Worm (Caenorhabditis elegans) whole organism, late embryonic: ENCODE results near the gene str-112.

Source experiments
- C08G9.2 ChIP-seq: sonication (generic microtip); optimal IDR thresholded peaks from 2 replicates; lab custom pipeline; 2016; ENCODE audit warnings: mild to moderate bottlenecking, missing genetic modification characterization, moderate library complexity, missing compliant biosample characterization
- C38D4.7 ChIP-seq: fragments of 200-800 bp; sonication (Bioruptor generic); optimal IDR thresholded peaks from 2 replicates; lab custom pipeline; 2018; ENCODE audit warnings: mild to moderate bottlenecking, missing genetic modification characterization, moderate library complexity, missing compliant biosample characterization
- F13H6.1 ChIP-seq: sonication (generic microtip); optimal IDR thresholded peaks from 2 replicates; lab custom pipeline; 2016; ENCODE audit warnings: missing genetic modification characterization, missing compliant biosample characterization
- K09A11.1 ChIP-seq: sonication (generic microtip); optimal IDR thresholded peaks from 2 replicates; lab custom pipeline; 2017; ENCODE audit warnings: antibody characterized with exemption, mild to moderate bottlenecking, missing genetic modification characterization, missing compliant biosample characterization; ENCODE audit not compliant: insufficient read depth
- ama-1 ChIP-seq: fragments of 150-350 bp; optimal IDR thresholded peaks from 2 replicates; lab custom pipeline; 2014
- ceh-19 ChIP-seq: fragments of 200-800 bp; sonication (Bioruptor generic); optimal IDR thresholded peaks from 2 replicates; lab custom pipeline; 2018; ENCODE audit warnings: mild to moderate bottlenecking, missing genetic modification characterization, missing compliant biosample characterization
- ceh-2 ChIP-seq: sonication (generic microtip); optimal IDR thresholded peaks from 2 replicates; lab custom pipeline; 2016; ENCODE audit warnings: missing genotype, missing genetic modification characterization, missing compliant biosample characterization
- ceh-22 ChIP-seq: sonication (generic microtip); optimal IDR thresholded peaks from 2 replicates; lab custom pipeline; 2017; ENCODE audit warnings: missing biosample characterization, missing genetic modification characterization
- ceh-30 ChIP-seq: fragments of 150-350 bp; optimal IDR thresholded peaks from 2 replicates; lab custom pipeline; 2014; ENCODE audit warnings: missing biosample characterization, missing genetic modification characterization
- ceh-31 ChIP-seq: sonication (generic microtip); optimal IDR thresholded peaks from 2 replicates; lab custom pipeline; 2016; ENCODE audit warnings: missing genetic modification characterization, missing compliant biosample characterization
- ceh-34 ChIP-seq: sonication (generic microtip); optimal IDR thresholded peaks from 2 replicates; lab custom pipeline; 2016; ENCODE audit warnings: mild to moderate bottlenecking, missing genetic modification characterization, missing compliant biosample characterization
- ceh-45 ChIP-seq: fragments of 200-800 bp; sonication (Bioruptor generic); IDR thresholded peaks from 2 replicates; pipeline ENCODE4 v1.3.6; 2022; ENCODE audit warnings: missing genetic modification reagents, missing genetic modification characterization, missing compliant biosample characterization
- ceh-48 ChIP-seq: sonication (generic microtip); optimal IDR thresholded peaks from 2 replicates; lab custom pipeline; 2016; ENCODE audit warnings: missing genetic modification characterization, inconsistent platforms, missing compliant biosample characterization
- ceh-6 ChIP-seq: fragments of 200-800 bp; sonication (Bioruptor generic); optimal IDR thresholded peaks from 2 replicates; lab custom pipeline; 2018; ENCODE audit warnings: mild to moderate bottlenecking, missing genetic modification characterization, missing compliant biosample characterization
- ceh-9 ChIP-seq: sonication (generic microtip); optimal IDR thresholded peaks from 2 replicates; lab custom pipeline; 2016; ENCODE audit warnings: mild to moderate bottlenecking, missing genetic modification characterization, inconsistent platforms, missing compliant biosample characterization
- dmd-4 ChIP-seq: sonication (generic microtip); optimal IDR thresholded peaks from 2 replicates; lab custom pipeline; 2016; ENCODE audit warnings: borderline replicate concordance, missing genetic modification characterization, missing compliant biosample characterization
- elt-2 ChIP-seq: sonication (generic microtip); optimal IDR thresholded peaks from 2 replicates; lab custom pipeline; 2016; ENCODE audit warnings: missing genetic modification reagents, missing genetic modification characterization, missing compliant biosample characterization
- ets-4 ChIP-seq: sonication (generic microtip); optimal IDR thresholded peaks from 2 replicates; lab custom pipeline; 2016; ENCODE audit warnings: missing genetic modification characterization, missing compliant biosample characterization
- eyg-1 ChIP-seq: sonication (generic microtip); optimal IDR thresholded peaks from 2 replicates; lab custom pipeline; 2016; ENCODE audit warnings: missing genotype, missing genetic modification characterization, missing compliant biosample characterization
- fkh-10 ChIP-seq: fragments of 150-350 bp; optimal IDR thresholded peaks from 2 replicates; lab custom pipeline; 2014; ENCODE audit warnings: missing biosample characterization, missing genetic modification reagents, missing genetic modification characterization
- fkh-6 ChIP-seq: sonication (generic microtip); optimal IDR thresholded peaks from 2 replicates; lab custom pipeline; 2016; ENCODE audit warnings: missing genetic modification characterization, missing compliant biosample characterization
- hlh-15 ChIP-seq: sonication (generic microtip); optimal IDR thresholded peaks from 2 replicates; lab custom pipeline; 2016; ENCODE audit warnings: missing genetic modification characterization, missing compliant biosample characterization
- hlh-30 ChIP-seq: sonication (generic microtip); optimal IDR thresholded peaks from 2 replicates; lab custom pipeline; 2017; ENCODE audit warnings: antibody characterized with exemption, missing genetic modification characterization, missing compliant biosample characterization; ENCODE audit not compliant: insufficient read depth
- lin-11 ChIP-seq: fragments of 200-800 bp; sonication (Bioruptor generic); optimal IDR thresholded peaks from 2 replicates; lab custom pipeline; 2018; ENCODE audit warnings: mild to moderate bottlenecking, missing genetic modification characterization, missing compliant biosample characterization
- nfya-1 ChIP-seq: sonication (generic microtip); optimal IDR thresholded peaks from 2 replicates; lab custom pipeline; 2017; ENCODE audit warnings: missing genetic modification characterization, mild to moderate bottlenecking, missing compliant biosample characterization, antibody characterized with exemption, moderate library complexity
- nhr-11 ChIP-seq: fragments of 150-350 bp; optimal IDR thresholded peaks from 2 replicates; lab custom pipeline; 2014; ENCODE audit warnings: missing biosample characterization, missing genetic modification characterization
- npax-4 ChIP-seq: sonication (generic microtip); optimal IDR thresholded peaks from 2 replicates; lab custom pipeline; 2016; ENCODE audit warnings: missing genetic modification characterization, missing compliant biosample characterization
- pat-9 ChIP-seq: fragments of 200-800 bp; sonication (Bioruptor generic); optimal IDR thresholded peaks from 2 replicates; lab custom pipeline; 2018; ENCODE audit warnings: mild to moderate bottlenecking, missing genetic modification characterization, moderate library complexity, missing compliant biosample characterization
- pax-1 ChIP-seq: fragments of 150-350 bp; optimal IDR thresholded peaks from 2 replicates; lab custom pipeline; 2014; ENCODE audit warnings: missing biosample characterization, missing genetic modification characterization
- pha-2 ChIP-seq: sonication (generic microtip); optimal IDR thresholded peaks from 2 replicates; lab custom pipeline; 2017; ENCODE audit warnings: mild to moderate bottlenecking, missing genetic modification characterization, missing compliant biosample characterization
- ref-2 ChIP-seq: sonication (generic microtip); optimal IDR thresholded peaks from 2 replicates; lab custom pipeline; 2016; ENCODE audit warnings: missing genetic modification characterization, missing compliant biosample characterization
- sdc-2 ChIP-seq: sonication (generic microtip); optimal IDR thresholded peaks from 2 replicates; lab custom pipeline; 2016; ENCODE audit warnings: missing genotype, missing genetic modification characterization, missing compliant biosample characterization
- sox-2 ChIP-seq: fragments of 200-800 bp; sonication (Bioruptor generic); IDR thresholded peaks from 2 replicates; pipeline ENCODE4 v1.3.6; 2022; ENCODE audit warnings: missing genetic modification reagents, missing genetic modification characterization, missing compliant biosample characterization
- tbx-2 ChIP-seq: sonication (generic microtip); optimal IDR thresholded peaks from 2 replicates; lab custom pipeline; 2016; ENCODE audit warnings: missing genetic modification characterization, missing compliant biosample characterization
- tbx-7 ChIP-seq: sonication (generic microtip); optimal IDR thresholded peaks from 2 replicates; lab custom pipeline; 2016; ENCODE audit warnings: missing genotype, missing genetic modification characterization, missing compliant biosample characterization
- ttx-3 ChIP-seq: sonication (generic microtip); optimal IDR thresholded peaks from 2 replicates; lab custom pipeline; 2016; ENCODE audit warnings: missing genetic modification reagents, missing genetic modification characterization, missing compliant biosample characterization
- unc-3 ChIP-seq, 2 experiments: fragments of 200-800 bp in 1 of 2; sonication (Bioruptor generic) in 1 of 2; sonication (generic microtip) in 1 of 2; conservative IDR thresholded peaks in 1 of 2; optimal IDR thresholded peaks in 1 of 2; 2 replicates each; pipeline versions ENCODE4 v1.3.6 to Lab custom; 2016 to 2022; ENCODE audit warnings: missing compliant biosample characterization in 2 of 2, missing genetic modification characterization in 2 of 2, missing genetic modification reagents in 1 of 2
- unc-86 ChIP-seq: sonication (generic microtip); optimal IDR thresholded peaks from 2 replicates; lab custom pipeline; 2016; ENCODE audit warnings: missing genetic modification characterization, missing compliant biosample characterization

str-112 gene

DNA sequence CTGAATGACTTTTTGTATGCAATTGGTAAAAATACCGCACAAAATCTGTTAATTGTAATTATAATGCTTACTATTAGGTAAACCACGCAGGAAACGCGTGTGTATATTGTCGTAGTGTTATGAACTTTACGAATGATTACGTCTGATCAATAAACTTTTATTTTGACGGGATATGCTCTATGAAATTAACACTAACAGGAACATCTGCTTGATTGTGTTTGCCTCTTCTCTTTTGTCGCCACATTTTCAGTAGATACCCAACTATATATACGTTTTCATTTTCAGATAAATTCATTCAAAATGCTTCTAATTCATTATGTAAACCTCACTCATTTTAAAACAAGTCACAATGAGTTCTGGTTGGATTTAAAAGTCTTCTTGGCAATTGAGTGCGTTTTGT is 6.0 kb downstream of the str-112 start, which contains the start of gene sre-10:
TSS of gene sre-10 (plus strand) at position 301 of the 400 bp plus-strand sequence.
- TF ChIP-seq ama-1 (lab: Kevin White, UChicago) = no peak
- TF ChIP-seq ceh-6 (GFP tag; lab: Kevin White, UChicago) = no peak
- TF ChIP-seq nfya-1 = no peak
- TF ChIP-seq dmd-4 (tag; lab: Kevin White, UChicago) = no peak
- TF ChIP-seq hlh-15 = no peak
- TF ChIP-seq C08G9.2 = no peak
- no peak for TF ChIP-seq ttx-3 (tag; lab: Kevin White, UChicago)
- TF ChIP-seq hlh-30 = no peak
- TF ChIP-seq pax-1 (tag; lab: Kevin White, UChicago) = no peak
- TF ChIP-seq pat-9 (tag; lab: Kevin White, UChicago) = no peak
- TF ChIP-seq ceh-34 (tag; lab: Kevin White, UChicago) = no peak
- TF ChIP-seq elt-2 = no peak
- no peak for TF ChIP-seq pha-2 (tag; lab: Kevin White, UChicago)

DNA sequence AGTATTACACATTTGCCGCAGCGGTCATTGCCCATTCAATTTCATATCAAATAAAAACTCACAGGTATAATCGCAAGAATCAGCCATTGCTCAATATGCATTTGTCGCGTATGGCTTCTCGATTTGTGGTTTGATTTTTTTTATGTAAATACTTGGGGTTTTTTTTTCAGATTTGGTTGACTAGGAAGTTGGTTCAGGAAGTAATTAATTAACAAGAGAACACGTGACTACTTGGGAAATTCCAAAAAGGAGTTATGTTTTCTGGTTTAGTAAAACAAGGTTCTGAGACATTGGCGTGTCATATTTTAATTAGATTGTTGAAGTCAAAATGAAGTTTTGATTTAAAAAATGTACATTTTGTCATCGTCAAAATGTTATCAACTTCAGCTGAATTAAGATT is 7.2 kb downstream of the str-112 start, which contains the start of gene srx-36:
TSS of gene srx-36 (minus strand) at position 101 of the 400 bp plus-strand sequence.
- TF ChIP-seq ceh-45 = no peak

DNA sequence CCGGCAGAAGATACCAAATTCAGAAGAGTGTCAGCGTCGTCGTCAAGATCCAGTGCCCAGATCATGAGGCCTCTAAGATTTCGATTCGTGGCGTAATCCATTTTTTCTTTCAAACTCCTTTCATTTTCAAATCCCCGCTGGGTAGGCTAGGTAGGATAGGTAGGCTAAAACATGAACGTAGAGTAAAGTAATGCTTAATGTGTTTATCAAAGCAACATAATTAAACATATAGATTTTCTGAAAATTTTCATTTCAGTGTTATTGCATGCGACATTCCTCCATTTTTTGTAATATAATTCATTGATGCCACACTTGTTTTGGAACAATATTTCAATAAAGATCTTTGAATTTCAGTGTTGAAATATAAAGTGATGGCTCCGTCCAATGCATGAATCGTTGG is 8.8 kb downstream of the str-112 start, which contains the start of gene T01C4.8:
TSS of gene T01C4.8 (minus strand) at position 101 of the 400 bp plus-strand sequence.
- TF ChIP-seq ceh-31 (tag; lab: Kevin White, UChicago) (no peak), ets-4 (tag; lab: Kevin White, UChicago) (no peak), ceh-2 (no peak), nhr-11 (tag; lab: Kevin White, UChicago) (no peak), sox-2 (GFP tag; lab: Robert Waterston, UW) (no peak), ceh-48 (tag; lab: Kevin White, UChicago) (no peak)

DNA sequence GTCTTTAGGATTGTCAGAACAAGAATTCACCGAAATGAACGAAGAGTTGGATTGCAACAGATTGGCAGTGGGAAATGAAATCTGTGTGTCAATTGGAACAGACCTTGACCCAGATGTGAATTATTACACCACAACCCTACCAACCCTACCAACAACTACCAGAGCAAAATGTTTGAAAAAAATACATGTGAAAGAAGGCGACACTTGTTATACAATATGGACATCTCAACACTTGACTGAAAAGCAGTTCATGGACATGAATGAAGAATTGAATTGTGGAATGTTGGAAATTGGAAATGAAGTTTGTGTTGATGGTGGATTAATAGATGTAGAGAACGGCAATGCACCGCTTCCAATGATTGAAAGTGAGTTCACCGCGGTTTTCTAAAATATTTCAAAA is 14.2 kb downstream of the str-112 start:
- TF ChIP-seq lin-11 (no peak), unc-86 (tag; lab: Kevin White, UChicago) (no peak), ama-1 (lab: Kevin White, UChicago) (no peak), C38D4.7 (GFP tag; lab: Kevin White, UChicago) (no peak), ceh-30 (no peak), ttx-3 (tag; lab: Kevin White, UChicago) (no peak), ceh-22 (tag; lab: Kevin White, UChicago) (no peak), unc-3 (GFP tag; conservative IDR thresholded peaks at IDR 0.05; lab: Robert Waterston, UW) (no peak), unc-3 (tag; optimal IDR thresholded peaks at IDR 0.05; lab: Kevin White, UChicago) (no peak), fkh-6 (tag; lab: Kevin White, UChicago) (no peak), ceh-9 (tag; lab: Kevin White, UChicago) (no peak), K09A11.1 (tag; lab: Kevin White, UChicago) (no peak), ceh-48 (tag; lab: Kevin White, UChicago) (no peak), ceh-19 (GFP tag; lab: Kevin White, UChicago) (no peak), dmd-4 (tag; lab: Kevin White, UChicago) (no peak), pha-2 (tag; lab: Kevin White, UChicago) (no peak)

DNA sequence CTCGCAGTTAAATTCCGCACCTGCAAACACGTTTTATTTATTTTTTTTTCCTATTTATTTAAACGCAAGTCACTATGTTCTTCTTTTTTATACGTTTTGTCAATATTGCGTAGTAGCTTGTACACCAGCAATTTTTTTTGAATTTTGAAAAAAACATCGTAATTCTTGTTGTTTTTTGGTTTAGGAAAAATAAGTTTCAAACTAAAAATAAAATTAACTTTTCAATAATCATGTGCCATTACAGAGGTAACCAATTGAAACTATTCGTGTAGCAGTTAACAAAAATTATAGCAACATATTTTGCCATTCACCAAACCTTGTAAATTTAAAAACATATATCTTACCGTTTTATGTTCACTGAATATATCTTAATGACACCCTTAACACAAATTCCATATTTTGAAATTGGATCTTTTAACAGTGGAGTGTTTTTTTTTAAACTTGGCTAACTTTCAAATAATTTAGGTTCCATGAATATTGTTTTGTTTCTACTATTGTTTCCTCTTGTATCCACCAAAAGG is 15.0 kb downstream of the str-112 start, which contains the start of gene lmd-5:
TSS of gene lmd-5 (plus strand) at position 471 of the 521 bp plus-strand sequence.
- no peak for TF ChIP-seq ceh-6 (GFP tag; lab: Kevin White, UChicago)
- no peak for TF ChIP-seq ref-2 (tag; lab: Kevin White, UChicago)
- no peak for TF ChIP-seq C38D4.7 (GFP tag; lab: Kevin White, UChicago)
- TF ChIP-seq npax-4 (tag; lab: Kevin White, UChicago) = no peak
- no peak for TF ChIP-seq F13H6.1 (tag; lab: Kevin White, UChicago)
- no peak for TF ChIP-seq tbx-7 (tag; lab: Kevin White, UChicago)
- TF ChIP-seq ceh-45 = no peak
- no peak for TF ChIP-seq tbx-2
- TF ChIP-seq sdc-2 (tag; lab: Kevin White, UChicago) = no peak
- no peak for TF ChIP-seq elt-2
- no peak for TF ChIP-seq nfya-1
- no peak for TF ChIP-seq eyg-1 (tag; lab: Kevin White, UChicago)
- TF ChIP-seq ceh-2 = no peak
- no peak for TF ChIP-seq dmd-4 (tag; lab: Kevin White, UChicago)
- TF ChIP-seq fkh-10 (GFP tag; lab: Kevin White, UChicago) = no peak
